Worm (Caenorhabditis elegans) whole organism, young adult: ENCODE measurements around the gene ttc-39B.

ENCODE experiments used
- C06A6.2 ChIP-seq: fragments of 200-800 bp; sonication (Bioruptor generic); conservative IDR thresholded peaks from 2 replicates; pipeline ENCODE4 v1.3.6; 2022; ENCODE audit warnings: missing genetic modification characterization, missing compliant biosample characterization
- F22D6.2 ChIP-seq: sonication (generic microtip); optimal IDR thresholded peaks from 2 replicates; lab custom pipeline; 2016; ENCODE audit warnings: mild to moderate bottlenecking, missing genetic modification characterization, missing compliant biosample characterization
- F23B12.7 ChIP-seq: sonication (generic microtip); optimal IDR thresholded peaks from 2 replicates; lab custom pipeline; 2017; ENCODE audit warnings: missing genetic modification characterization, mild to moderate bottlenecking, missing compliant biosample characterization, antibody characterized with exemption, moderate library complexity; ENCODE audit not compliant: insufficient read depth
- F52B5.7 ChIP-seq: sonication (generic microtip); optimal IDR thresholded peaks from 2 replicates; lab custom pipeline; 2016; ENCODE audit warnings: mild to moderate bottlenecking, missing genetic modification characterization, missing compliant biosample characterization
- F55B11.4 ChIP-seq: sonication (generic microtip); optimal IDR thresholded peaks from 2 replicates; lab custom pipeline; 2016; ENCODE audit warnings: missing compliant biosample characterization, missing genetic modification characterization, borderline replicate concordance; ENCODE audit not compliant: insufficient read depth
- K11D2.4 ChIP-seq: fragments of 200-800 bp; sonication (Bioruptor generic); IDR thresholded peaks from 2 replicates; pipeline ENCODE4 v1.3.6; 2022; ENCODE audit warnings: missing genetic modification reagents, missing genetic modification characterization, missing compliant biosample characterization
- T26A5.8 ChIP-seq: sonication (generic microtip); optimal IDR thresholded peaks from 2 replicates; lab custom pipeline; 2016; ENCODE audit warnings: missing genetic modification characterization, missing compliant biosample characterization
- Y53F4B.3 ChIP-seq: fragments of 200-800 bp; sonication (Bioruptor generic); IDR thresholded peaks from 2 replicates; pipeline ENCODE4 v1.3.6; 2022; ENCODE audit warnings: missing genetic modification reagents, missing genetic modification characterization, missing compliant biosample characterization
- Y53G8AR.9 ChIP-seq: fragments of 200-800 bp; sonication (Bioruptor generic); conservative IDR thresholded peaks from 2 replicates; pipeline ENCODE4 v1.3.6; 2022; ENCODE audit warnings: missing genetic modification reagents, missing genetic modification characterization, missing compliant biosample characterization
- Y56A3A.18 ChIP-seq: fragments of 200-800 bp; sonication (Bioruptor generic); IDR thresholded peaks from 2 replicates; pipeline ENCODE4 v1.3.6; 2022; ENCODE audit warnings: missing genetic modification reagents, missing genetic modification characterization, missing compliant biosample characterization
- Y95B8A.8 ChIP-seq: fragments of 200-800 bp; sonication (Bioruptor generic); IDR thresholded peaks from 2 replicates; pipeline ENCODE4 v1.3.6; 2022; ENCODE audit warnings: missing genetic modification reagents, missing genetic modification characterization, missing compliant biosample characterization
- ama-1 ChIP-seq, 3 experiments: fragments of 150-350 bp in 1 of 3; sonication (generic microtip) in 2 of 3; optimal IDR thresholded peaks; 2 replicates each; lab custom pipeline; 2014 to 2018; ENCODE audit warnings: missing biosample characterization in 2 of 3, missing genetic modification characterization in 2 of 3, missing genetic modification reagents in 2 of 3
- atf-7 ChIP-seq: sonication (generic microtip); optimal IDR thresholded peaks from 2 replicates; lab custom pipeline; 2017; ENCODE audit warnings: mild to moderate bottlenecking, missing genetic modification characterization, missing compliant biosample characterization
- attf-5 ChIP-seq: fragments of 200-800 bp; sonication (Bioruptor generic); optimal IDR thresholded peaks from 2 replicates; lab custom pipeline; 2018; ENCODE audit warnings: mild to moderate bottlenecking, missing genetic modification characterization, missing compliant biosample characterization
- ccch-3 ChIP-seq: fragments of 200-800 bp; sonication (Bioruptor generic); optimal IDR thresholded peaks from 2 replicates; lab custom pipeline; 2018; ENCODE audit warnings: mild to moderate bottlenecking, missing genetic modification characterization, missing compliant biosample characterization
- cebp-1 ChIP-seq, 2 experiments: fragments of 200-800 bp in 1 of 2; sonication (Bioruptor generic) in 1 of 2; sonication (generic microtip) in 1 of 2; IDR thresholded peaks in 1 of 2; optimal IDR thresholded peaks in 1 of 2; 2 replicates each; pipeline versions ENCODE4 v1.3.6 to Lab custom; 2017 to 2022; ENCODE audit warnings: missing compliant biosample characterization in 2 of 2, missing genetic modification characterization in 2 of 2, mild to moderate bottlenecking in 1 of 2, missing genetic modification reagents in 1 of 2, moderate library complexity in 1 of 2
- ceh-58 ChIP-seq: fragments of 200-800 bp; sonication (Bioruptor generic); IDR thresholded peaks from 2 replicates; pipeline ENCODE4 v1.3.6; 2022; ENCODE audit warnings: missing genetic modification characterization, missing compliant biosample characterization
- ceh-79 ChIP-seq: sonication (generic microtip); optimal IDR thresholded peaks from 2 replicates; lab custom pipeline; 2017; ENCODE audit warnings: mild to moderate bottlenecking, missing genetic modification characterization, missing compliant biosample characterization
- ceh-91 ChIP-seq: fragments of 200-800 bp; sonication (Bioruptor generic); IDR thresholded peaks from 2 replicates; pipeline ENCODE4 v1.3.6; 2022; ENCODE audit warnings: missing genetic modification reagents, missing genetic modification characterization, missing compliant biosample characterization
- chd-7 ChIP-seq: sonication (generic microtip); optimal IDR thresholded peaks from 2 replicates; lab custom pipeline; 2016; ENCODE audit warnings: mild to moderate bottlenecking, missing genetic modification characterization, moderate library complexity, missing compliant biosample characterization
- dox-1 ChIP-seq: fragments of 200-800 bp; sonication (Bioruptor generic); IDR thresholded peaks from 2 replicates; pipeline ENCODE4 v1.3.6; 2022; ENCODE audit warnings: missing genetic modification reagents, missing genetic modification characterization, missing compliant biosample characterization
- egrh-3 ChIP-seq: fragments of 200-800 bp; sonication (Bioruptor generic); IDR thresholded peaks from 2 replicates; pipeline ENCODE4 v1.3.6; 2022; ENCODE audit warnings: missing genetic modification reagents, missing genetic modification characterization, missing compliant biosample characterization
- lin-40 ChIP-seq: sonication (generic microtip); optimal IDR thresholded peaks from 2 replicates; lab custom pipeline; 2016; ENCODE audit warnings: missing genetic modification characterization, mild to moderate bottlenecking, missing compliant biosample characterization, missing genotype, missing genetic modification reagents
- lin-54 ChIP-seq: fragments of 200-800 bp; sonication (Bioruptor generic); optimal IDR thresholded peaks from 2 replicates; lab custom pipeline; 2018; ENCODE audit warnings: mild to moderate bottlenecking, missing genetic modification characterization, missing compliant biosample characterization
- madf-6 ChIP-seq: fragments of 200-800 bp; sonication (Bioruptor generic); IDR thresholded peaks from 2 replicates; pipeline ENCODE4 v1.3.6; 2022; ENCODE audit warnings: missing genetic modification reagents, missing genetic modification characterization, missing compliant biosample characterization
- mcd-1 ChIP-seq: fragments of 200-800 bp; sonication (Bioruptor generic); IDR thresholded peaks from 2 replicates; pipeline ENCODE4 v1.3.6; 2022; ENCODE audit warnings: missing genetic modification reagents, missing genetic modification characterization, missing compliant biosample characterization
- nfya-1 ChIP-seq: sonication (generic microtip); optimal IDR thresholded peaks from 2 replicates; lab custom pipeline; 2017; ENCODE audit warnings: antibody characterized with exemption, missing compliant biosample characterization, missing genetic modification characterization, borderline replicate concordance; ENCODE audit not compliant: insufficient read depth
- sdz-38 ChIP-seq: sonication (generic microtip); optimal IDR thresholded peaks from 2 replicates; lab custom pipeline; 2016; ENCODE audit warnings: missing genotype, missing genetic modification characterization, missing compliant biosample characterization
- snpc-1.1 ChIP-seq: sonication (generic microtip); optimal IDR thresholded peaks from 2 replicates; lab custom pipeline; 2017; ENCODE audit warnings: missing genetic modification characterization, mild to moderate bottlenecking, missing compliant biosample characterization, antibody characterized with exemption, moderate library complexity, missing genotype, missing genetic modification reagents; ENCODE audit not compliant: insufficient read depth
- snpc-3.4 ChIP-seq: sonication (generic microtip); optimal IDR thresholded peaks from 2 replicates; lab custom pipeline; 2017; ENCODE audit warnings: missing genetic modification characterization, mild to moderate bottlenecking, missing compliant biosample characterization, antibody characterized with exemption, moderate library complexity, missing genotype, missing genetic modification reagents
- snpc-4 ChIP-seq, 5 experiments: fragments of 150-350 bp in 1 of 5; sonication (generic microtip) in 4 of 5; optimal IDR thresholded peaks; 2 replicates each; lab custom pipeline; 2014 to 2018; ENCODE audit warnings: missing genetic modification characterization in 5 of 5, missing biosample characterization in 3 of 5, antibody characterized with exemption in 2 of 5, mild to moderate bottlenecking in 2 of 5, missing compliant biosample characterization in 2 of 5, missing genotype in 2 of 5, moderate library complexity in 2 of 5, missing genetic modification reagents in 1 of 5
- tbp1 ChIP-seq: fragments of 200-800 bp; sonication (Bioruptor generic); optimal IDR thresholded peaks from 2 replicates; lab custom pipeline; 2018; ENCODE audit warnings: mild to moderate bottlenecking, missing genetic modification characterization, missing compliant biosample characterization
- tbx-9 ChIP-seq: sonication (generic microtip); optimal IDR thresholded peaks from 2 replicates; lab custom pipeline; 2016; ENCODE audit warnings: borderline replicate concordance, missing genetic modification characterization, inconsistent platforms, missing compliant biosample characterization
- zim-3 ChIP-seq: sonication (generic microtip); optimal IDR thresholded peaks from 2 replicates; lab custom pipeline; 2017; ENCODE audit warnings: mild to moderate bottlenecking, missing genetic modification characterization, moderate library complexity, missing compliant biosample characterization
- ztf-6 ChIP-seq: fragments of 200-800 bp; sonication (Bioruptor generic); IDR thresholded peaks from 2 replicates; pipeline ENCODE4 v1.3.6; 2022; ENCODE audit warnings: missing genetic modification reagents, missing genetic modification characterization, missing compliant biosample characterization

The ttc-39B gene

DNA sequence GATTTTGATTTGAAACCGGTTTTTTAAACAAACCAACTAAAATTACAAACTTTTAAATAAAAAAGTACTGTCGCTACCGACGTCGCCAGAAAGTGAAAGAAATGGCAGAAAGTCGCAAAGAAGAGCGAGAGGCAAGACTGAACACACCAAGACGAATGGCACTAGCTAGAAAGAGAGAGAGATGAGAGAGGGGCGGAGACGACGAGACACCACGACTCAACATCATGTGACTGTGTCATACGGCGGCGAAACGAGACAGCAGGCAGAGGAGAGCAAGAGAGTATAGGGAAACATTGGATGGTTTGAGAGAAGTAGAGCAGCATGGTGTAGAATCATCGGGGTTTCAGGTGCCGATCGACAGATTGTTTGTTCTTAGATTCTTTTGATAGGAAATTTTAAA lies 14.6 kb upstream of the ttc-39B start (continued):
- TF ChIP-seq C06A6.2 (GFP tag; lab: Robert Waterston, UW) (peak; percentile 80), ama-1 (optimal IDR thresholded peaks at IDR 0.05; lab: Kevin White, UChicago) (peak; percentile 96), ama-1 (GFP tag; optimal IDR thresholded peaks at IDR 0.05; lab: Kevin White, UChicago) (no peak), ceh-91 (peak; percentile 13; the same call in 1 of the 2 replicates), egrh-3 (peak; percentile 53; the same call in 1 of the 2 replicates), cebp-1 (GFP tag; IDR thresholded peaks at IDR 0.05; lab: Robert Waterston, UW) (peak; percentile 65), cebp-1 (tag; optimal IDR thresholded peaks at IDR 0.05; lab: Kevin White, UChicago) (peak; percentile 87), snpc-1.1 (tag; lab: Kevin White, UChicago) (peak; percentile 16), nfya-1 (tag; lab: Kevin White, UChicago) (no peak), Y53F4B.3 (GFP tag; lab: Robert Waterston, UW) (no peak), K11D2.4 (GFP tag; lab: Robert Waterston, UW) (peak; percentile 80), tbx-9 (tag; lab: Kevin White, UChicago) (no peak), chd-7 (tag; lab: Kevin White, UChicago) (peak; percentile 64), F52B5.7 (tag; lab: Kevin White, UChicago) (no peak), lin-54 (GFP tag; lab: Kevin White, UChicago) (peak; percentile 72), attf-5 (peak; percentile 82), madf-6 (GFP tag; lab: Robert Waterston, UW) (no peak), ceh-58 (GFP tag; lab: Robert Waterston, UW) (no peak), sdz-38 (tag; lab: Kevin White, UChicago) (no peak), zim-3 (no peak), F23B12.7 (tag; lab: Kevin White, UChicago) (peak; percentile 42), Y95B8A.8 (GFP tag; lab: Robert Waterston, UW) (0 out of 2 replicates have a peak, but pooled peaks have one; percentile 11), ztf-6 (GFP tag; lab: Robert Waterston, UW) (no peak), F22D6.2 (tag; lab: Kevin White, UChicago) (peak; percentile 52), T26A5.8 (tag; lab: Kevin White, UChicago) (no peak), F55B11.4 (tag; lab: Kevin White, UChicago) (no peak), snpc-3.4 (tag; lab: Kevin White, UChicago) (no peak), ccch-3 (GFP tag; lab: Kevin White, UChicago) (no peak), mcd-1 (GFP tag; lab: Robert Waterston, UW) (peak; percentile 85), lin-40 (tag; lab: Kevin White, UChicago) (peak; percentile 84), dox-1 (peak; percentile 54; the same call in 1 of the 2 replicates), tbp1 (GFP tag; lab: Kevin White, UChicago) (peak; percentile 53), Y53G8AR.9 (GFP tag; lab: Robert Waterston, UW) (peak; percentile 78), Y56A3A.18 (GFP tag; lab: Robert Waterston, UW) (no peak), atf-7 (tag; lab: Kevin White, UChicago) (peak; percentile 73), ceh-79 (no peak), snpc-4 (GFP tag; optimal IDR thresholded peaks at IDR 0.05; lab: Kevin White, UChicago) (no peak), snpc-4 (tag; optimal IDR thresholded peaks at IDR 0.05; lab: Kevin White, UChicago) (peak in 3 of 4 experiments; percentile 4 to 56 (median 53))
